Worm (Caenorhabditis elegans): Measurements from ENCODE around the gene srz-37.

Gene srz-37

ce11 chrIV:3517582-3517981 is 35.9 kb upstream of the srz-37 start:
- TF ChIP-seq lsl-1 (GFP tag; optimal IDR thresholded peaks at IDR 0.05) = peak; percentile 96
- TF ChIP-seq lin-54 (GFP tag; optimal IDR thresholded peaks at IDR 0.05) = peak; percentile 21
- no peak for TF ChIP-seq cebp-1 (GFP tag; IDR thresholded peaks at IDR 0.05)
- no peak for TF ChIP-seq cebp-1 (tag; optimal IDR thresholded peaks at IDR 0.05)
- TF ChIP-seq ceh-91 (GFP tag; IDR thresholded peaks at IDR 0.05) = 0 out of 2 replicates have a peak, but pooled peaks have one; percentile 24
- no peak for TF ChIP-seq snpc-3.4 (tag; optimal IDR thresholded peaks at IDR 0.05)
- peak; percentile 43 for TF ChIP-seq snpc-1.1 (tag; optimal IDR thresholded peaks at IDR 0.05; ENCODE audit: insufficient read depth)
- TF ChIP-seq xnd-1 (tag; optimal IDR thresholded peaks at IDR 0.05) = peak; percentile 84
- no peak for TF ChIP-seq lsy-27 (tag; optimal IDR thresholded peaks at IDR 0.05; ENCODE audit: borderline replicate concordance, insufficient read depth)
- no peak for TF ChIP-seq Y67H2A.10 (GFP tag; conservative IDR thresholded peaks at IDR 0.05)
- peak; percentile 88 for TF ChIP-seq F33H1.4 (GFP tag; IDR thresholded peaks at IDR 0.05)
- TF ChIP-seq cebp-2 (GFP tag; IDR thresholded peaks at IDR 0.05) = no peak
- TF ChIP-seq dpl-1 (GFP tag; optimal IDR thresholded peaks at IDR 0.05) = no peak
- peak; percentile 56 for TF ChIP-seq snpc-1.3 (tag; optimal IDR thresholded peaks at IDR 0.05; ENCODE audit: insufficient read depth)
- peak; percentile 53; the same call in 1 of the 2 replicates for TF ChIP-seq madf-8 (GFP tag; conservative IDR thresholded peaks at IDR 0.05)
- peak; percentile 83 for TF ChIP-seq madf-6 (GFP tag; IDR thresholded peaks at IDR 0.05)
- TF ChIP-seq nhr-90 (tag; optimal IDR thresholded peaks at IDR 0.05) = no peak

ce11 chrIV:3516586-3516985 is 34.9 kb upstream of the srz-37 start, which contains the start of gene unc-33:
Gene unc-33, plus strand, starts transcription at chrIV:3516886.
- TF ChIP-seq Y79H2A.3 (GFP tag; conservative IDR thresholded peaks at IDR 0.05) = no peak
- TF ChIP-seq F39B2.1 (GFP tag; IDR thresholded peaks at IDR 0.05) = no peak

- TF ChIP-seq Y79H2A.3 (GFP tag; conservative IDR thresholded peaks at IDR 0.05) (no peak), hlh-12 (tag; optimal IDR thresholded peaks at IDR 0.05) (no peak), egrh-3 (GFP tag; IDR thresholded peaks at IDR 0.05) (no peak), lin-40 (tag; optimal IDR thresholded peaks at IDR 0.05) (peak; percentile 14), B0261.1 (tag; optimal IDR thresholded peaks at IDR 0.05) (no peak), unc-62 (GFP tag; optimal IDR thresholded peaks at IDR 0.05) (no peak), snpc-3.4 (tag; optimal IDR thresholded peaks at IDR 0.05) (no peak), ama-1 (optimal IDR thresholded peaks at IDR 0.05) (no peak), ama-1 (GFP tag; optimal IDR thresholded peaks at IDR 0.05) (no peak), hlh-26 (GFP tag; conservative IDR thresholded peaks at IDR 0.05) (no peak), tbp1 (GFP tag; optimal IDR thresholded peaks at IDR 0.05) (peak; percentile 17), dpl-1 (GFP tag; optimal IDR thresholded peaks at IDR 0.05) (no peak), rec-8 (tag; optimal IDR thresholded peaks at IDR 0.05) (no peak), zfh-2 (GFP tag; conservative IDR thresholded peaks at IDR 0.05) (peak; percentile 96), ztf-3 (GFP tag; optimal IDR thresholded peaks at IDR 0.05) (no peak), ceh-40 (GFP tag; IDR thresholded peaks at IDR 0.05) (no peak), T26A5.8 (tag; optimal IDR thresholded peaks at IDR 0.05) (no peak), snpc-1.3 (tag; optimal IDR thresholded peaks at IDR 0.05; ENCODE audit: insufficient read depth) (no peak), mel-28 (tag; optimal IDR thresholded peaks at IDR 0.05; ENCODE audit: borderline replicate concordance) (no peak), attf-6 (GFP tag; IDR thresholded peaks at IDR 0.05) (no peak), sea-2 (GFP tag; IDR thresholded peaks at IDR 0.05) (no peak), B0336.3 (GFP tag; IDR thresholded peaks at IDR 0.05) (0 out of 2 replicates have a peak, but pooled peaks have one; percentile 34), egl-18 (GFP tag; IDR thresholded peaks at IDR 0.05) (no peak), rcor-1 (GFP tag; IDR thresholded peaks at IDR 0.05) (no peak), ceh-58 (GFP tag; IDR thresholded peaks at IDR 0.05) (no peak), die-1 (tag; optimal IDR thresholded peaks at IDR 0.05) (no peak), rpc-1 (optimal IDR thresholded peaks at IDR 0.05) (no peak), rpc-1 (tag; optimal IDR thresholded peaks at IDR 0.05) (no peak), C06A6.2 (GFP tag; conservative IDR thresholded peaks at IDR 0.05) (no peak), ztf-25 (GFP tag; IDR thresholded peaks at IDR 0.05) (no peak), nhr-80 (tag; optimal IDR thresholded peaks at IDR 0.05) (peak; percentile 22)
These were observed 33.9 kb upstream of the srz-37 start for ce11 chrIV:3515412-3516046.
